Fruit fly (Drosophila melanogaster): ENCODE measurements around the gene Pde1c.

The Pde1c gene

dm6 chr2L:11970853-11971397 lies 42.6 kb upstream of the Pde1c start (continued):
- TF ChIP-seq CG31224 (GFP tag; IDR thresholded peaks at IDR 0.05) = no peak
- TF ChIP-seq lov (optimal IDR thresholded peaks at IDR 0.05) = no peak
- 0 out of 3 replicates have a peak, but pooled peaks have one; percentile 43 for TF ChIP-seq lov (GFP tag; IDR thresholded peaks at IDR 0.05)
- TF ChIP-seq pfk (GFP tag; optimal IDR thresholded peaks at IDR 0.05) = peak; percentile 31
- TF ChIP-seq CG7839 (tag; optimal IDR thresholded peaks at IDR 0.05) = no peak
- TF ChIP-seq stc (GFP tag; IDR thresholded peaks at IDR 0.05) = peak; percentile 40; the same call in 1 of the 2 replicates
- TF ChIP-seq C15 (GFP tag; IDR thresholded peaks at IDR 0.05) = no peak
- no peak for TF ChIP-seq Antp (GFP tag; optimal IDR thresholded peaks at IDR 0.05)
- TF ChIP-seq CG7928 (GFP tag; optimal IDR thresholded peaks at IDR 0.05) = no peak
- TF ChIP-seq pan (optimal IDR thresholded peaks at IDR 0.05) = no peak
- TF ChIP-seq pan (GFP tag; optimal IDR thresholded peaks at IDR 0.05 in 1 of 2, IDR thresholded peaks at IDR 0.05 in 1 of 2) = peak in 1 of 2 experiments; percentile 28
- TF ChIP-seq Fer1 (GFP tag; optimal IDR thresholded peaks at IDR 0.05) = peak; percentile 14
- no peak for TF ChIP-seq twi (tag; optimal IDR thresholded peaks at IDR 0.05)
- TF ChIP-seq dmrt11E (tag; optimal IDR thresholded peaks at IDR 0.05) = no peak
- no peak for TF ChIP-seq CG2889 (GFP tag; IDR thresholded peaks at IDR 0.05)
- TF ChIP-seq Gug (GFP tag; IDR thresholded peaks at IDR 0.05) = 0 out of 4 replicates have a peak, but pooled peaks have one; percentile 7
- no peak for TF ChIP-seq dan (GFP tag; IDR thresholded peaks at IDR 0.05)
- peak; percentile 49 for TF ChIP-seq yki (optimal IDR thresholded peaks at IDR 0.05)
- no peak for TF ChIP-seq CG8290 (GFP tag; optimal IDR thresholded peaks at IDR 0.05)
- peak in 1 of 2 experiments; percentile 65 for TF ChIP-seq CG8290 (tag; optimal IDR thresholded peaks at IDR 0.05)
- TF ChIP-seq bsh (GFP tag; optimal IDR thresholded peaks at IDR 0.05) = no peak
- peak; percentile 9 for TF ChIP-seq da (GFP tag; optimal IDR thresholded peaks at IDR 0.05)
- TF ChIP-seq CG6272 (GFP tag; IDR thresholded peaks at IDR 0.05) = no peak
- no peak for TF ChIP-seq Dek (tag; optimal IDR thresholded peaks at IDR 0.05)
- TF ChIP-seq CG9215 (GFP tag; IDR thresholded peaks at IDR 0.05) = no peak
- peak; percentile 92 for TF ChIP-seq CG8478 (optimal IDR thresholded peaks at IDR 0.05)
- TF ChIP-seq gro (GFP tag; optimal IDR thresholded peaks at IDR 0.05) = no peak
- peak; percentile 24 to 28 for TF ChIP-seq Pdp1 (GFP tag; optimal IDR thresholded peaks at IDR 0.05)
- no peak for TF ChIP-seq Bteb2 (GFP tag; optimal IDR thresholded peaks at IDR 0.05)
- TF ChIP-seq CG7556 (GFP tag; optimal IDR thresholded peaks at IDR 0.05) = no peak
- no peak for TF ChIP-seq CG12942 (GFP tag; optimal IDR thresholded peaks at IDR 0.05)
- TF ChIP-seq Hr51 (GFP tag; optimal IDR thresholded peaks at IDR 0.05) = peak in 1 of 2 experiments; percentile 43
- peak; percentile 55 for TF ChIP-seq Atf6 (GFP tag; IDR thresholded peaks at IDR 0.05)
- peak; percentile 17 for TF ChIP-seq Kr (GFP tag; optimal IDR thresholded peaks at IDR 0.05)
- TF ChIP-seq jigr1 (GFP tag; IDR thresholded peaks at IDR 0.05) = no peak
- TF ChIP-seq sc (optimal IDR thresholded peaks at IDR 0.05) = no peak
- TF ChIP-seq sc (GFP tag; optimal IDR thresholded peaks at IDR 0.05) = peak; percentile 19
- no peak for TF ChIP-seq CG18011 (GFP tag; optimal IDR thresholded peaks at IDR 0.05)
- no peak for TF ChIP-seq CG15696 (tag; optimal IDR thresholded peaks at IDR 0.05)
- TF ChIP-seq disco-r (GFP tag; optimal IDR thresholded peaks at IDR 0.05) = no peak
- TF ChIP-seq maf-S (GFP tag; optimal IDR thresholded peaks at IDR 0.05) = no peak
- TF ChIP-seq knrl (GFP tag; IDR thresholded peaks at IDR 0.05; ENCODE audit: partially characterized antibody) = peak; percentile 43; the same call in 1 of the 3 replicates
- TF ChIP-seq CG9609 (GFP tag; optimal IDR thresholded peaks at IDR 0.05) = no peak
- no peak for TF ChIP-seq az2 (GFP tag; optimal IDR thresholded peaks at IDR 0.05)
- no peak for TF ChIP-seq tin (GFP tag; optimal IDR thresholded peaks at IDR 0.05)
- no peak for TF ChIP-seq CG10959 (GFP tag; IDR thresholded peaks at IDR 0.05)
- peak; percentile 81 for TF ChIP-seq CG10543 (GFP tag; optimal IDR thresholded peaks at IDR 0.05)
- peak; percentile 88 to 94 for TF ChIP-seq Trl (optimal IDR thresholded peaks at IDR 0.05)
- TF ChIP-seq Trl (GFP tag; optimal IDR thresholded peaks at IDR 0.05) = peak; percentile 55
- peak; percentile 25; the same call in 1 of the 2 replicates for TF ChIP-seq Nf-YA (GFP tag; IDR thresholded peaks at IDR 0.05)
- TF ChIP-seq CG6175 (GFP tag; IDR thresholded peaks at IDR 0.05) = 0 out of 3 replicates have a peak, but pooled peaks have one; percentile 56
- no peak for TF ChIP-seq H2.0 (GFP tag; IDR thresholded peaks at IDR 0.05)
- 0 out of 2 replicates have a peak, but pooled peaks have one; percentile 18 for TF ChIP-seq Drgx (GFP tag; IDR thresholded peaks at IDR 0.05)
